Worm (Caenorhabditis elegans) whole organism, early embryonic: ENCODE results near the gene Y42H9AR.2.
A peak's percentile ranks its signal among the peaks of the same experiment; 100 is the strongest.
"Not testable (repeated sequence)": the region's sequence is repeated elsewhere in the genome, so short reads cannot be mapped to it uniquely, and the experiment has no call there.

Experiments used
- B0310.2 ChIP-seq: sonication (generic microtip); optimal IDR thresholded peaks from 2 replicates; lab custom pipeline; 2016; ENCODE audit warnings: mild to moderate bottlenecking, missing genetic modification characterization, missing compliant biosample characterization
- F13C5.2 ChIP-seq: sonication (generic microtip); optimal IDR thresholded peaks from 2 replicates; lab custom pipeline; 2017; ENCODE audit warnings: mild to moderate bottlenecking, missing genetic modification characterization, inconsistent platforms, missing compliant biosample characterization
- aly-1 ChIP-seq: sonication (generic microtip); optimal IDR thresholded peaks from 2 replicates; lab custom pipeline; 2016; ENCODE audit warnings: missing genetic modification characterization, missing compliant biosample characterization
- ama-1 ChIP-seq: fragments of 150-350 bp; optimal IDR thresholded peaks from 2 replicates; lab custom pipeline; 2014
- ceh-13 ChIP-seq: fragments of 200-800 bp; sonication (Bioruptor generic); optimal IDR thresholded peaks from 2 replicates; lab custom pipeline; 2018; ENCODE audit warnings: mild to moderate bottlenecking, missing genetic modification characterization, missing compliant biosample characterization
- ceh-36 ChIP-seq: sonication (generic microtip); optimal IDR thresholded peaks from 2 replicates; lab custom pipeline; 2016; ENCODE audit warnings: missing genetic modification characterization, inconsistent platforms, missing compliant biosample characterization
- ets-7 ChIP-seq: sonication (generic microtip); optimal IDR thresholded peaks from 2 replicates; lab custom pipeline; 2016; ENCODE audit warnings: missing genotype, missing genetic modification characterization, missing compliant biosample characterization
- flt-1 ChIP-seq: fragments of 200-800 bp; sonication (Bioruptor generic); IDR thresholded peaks from 2 replicates; pipeline ENCODE4 v1.3.6; 2022; ENCODE audit warnings: missing genetic modification characterization, missing compliant biosample characterization
- hmbx-1 ChIP-seq: sonication (generic microtip); optimal IDR thresholded peaks from 2 replicates; lab custom pipeline; 2016; ENCODE audit warnings: mild to moderate bottlenecking, missing genetic modification characterization, missing compliant biosample characterization
- hmg-4 ChIP-seq: fragments of 200-800 bp; sonication (Bioruptor generic); optimal IDR thresholded peaks from 2 replicates; lab custom pipeline; 2018; ENCODE audit warnings: mild to moderate bottlenecking, missing genetic modification characterization, missing compliant biosample characterization
- hnd-1 ChIP-seq: sonication (generic microtip); optimal IDR thresholded peaks from 2 replicates; lab custom pipeline; 2016; ENCODE audit warnings: missing genetic modification characterization, missing compliant biosample characterization
- pes-1 ChIP-seq: fragments of 200-800 bp; sonication (Bioruptor generic); IDR thresholded peaks from 2 replicates; pipeline ENCODE4 v1.3.6; 2022; ENCODE audit warnings: missing genetic modification reagents, missing genetic modification characterization, missing compliant biosample characterization
- scrt-1 ChIP-seq: fragments of 200-800 bp; sonication (Bioruptor generic); IDR thresholded peaks from 2 replicates; pipeline ENCODE4 v1.3.6; 2022; ENCODE audit warnings: missing genetic modification characterization, missing compliant biosample characterization
- sea-1 ChIP-seq: fragments of 200-800 bp; sonication (Bioruptor generic); conservative IDR thresholded peaks from 2 replicates; pipeline ENCODE4 v1.3.6; 2022; ENCODE audit warnings: missing genetic modification characterization, missing compliant biosample characterization
- tbx-11 ChIP-seq: fragments of 200-800 bp; sonication (Bioruptor generic); IDR thresholded peaks from 2 replicates; pipeline ENCODE4 v1.3.6; 2022; ENCODE audit warnings: missing genetic modification characterization, missing compliant biosample characterization
- tbx-37 ChIP-seq: fragments of 200-800 bp; sonication (Bioruptor generic); conservative IDR thresholded peaks from 2 replicates; pipeline ENCODE4 v1.3.6; 2022; ENCODE audit warnings: missing genetic modification reagents, missing genetic modification characterization, missing compliant biosample characterization
- tra-4 ChIP-seq: sonication (generic microtip); optimal IDR thresholded peaks from 2 replicates; lab custom pipeline; 2017; ENCODE audit warnings: missing genetic modification characterization, missing compliant biosample characterization

Gene Y42H9AR.2

DNA sequence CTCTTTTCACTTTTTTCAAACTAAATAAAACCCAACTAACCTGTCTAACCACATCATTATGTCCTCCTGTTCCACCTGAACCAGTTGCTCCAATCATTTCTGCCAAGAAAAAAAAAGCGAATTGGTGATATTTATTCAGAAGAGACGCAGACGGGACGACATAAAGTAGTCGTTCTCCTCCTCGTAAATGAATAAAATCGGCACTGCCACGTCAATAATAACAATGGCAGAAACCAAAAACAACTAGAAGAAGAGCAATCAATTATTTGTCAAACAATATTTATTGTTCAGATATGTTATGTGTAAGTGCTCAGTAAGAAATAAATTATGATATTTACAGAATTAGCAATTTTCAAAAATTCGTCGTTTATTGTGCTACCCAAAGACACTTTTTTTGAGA, 7.8 kb downstream of the Y42H9AR.2 start, which contains the start of gene rabs-5:
Gene rabs-5 (minus strand): TSS at position 101 of the 400 bp plus-strand sequence.
- TF ChIP-seq ceh-13 (GFP tag; lab: Kevin White, UChicago) = no peak
- no peak for TF ChIP-seq tra-4
- no peak for TF ChIP-seq B0310.2 (tag; lab: Kevin White, UChicago)
- no peak for TF ChIP-seq sea-1

ce11 chrIV:8112187-8112586, 12.5 kb downstream of the Y42H9AR.2 start, which contains the start of gene Y42H9AR.4:
TSS of gene Y42H9AR.4 (minus strand) at chrIV:8112218.
- TF ChIP-seq ets-7 (tag; lab: Kevin White, UChicago) (no peak), F13C5.2 (tag; lab: Kevin White, UChicago) (peak; percentile 27)

ce11 chrIV:8112646-8113045, 12.9 kb downstream of the Y42H9AR.2 start:
- TF ChIP-seq tbx-11 (GFP tag; lab: Robert Waterston, UW) (no peak), ceh-13 (GFP tag; lab: Kevin White, UChicago) (no peak), tra-4 (no peak), hmg-4 (GFP tag; lab: Kevin White, UChicago) (no peak), aly-1 (tag; lab: Kevin White, UChicago) (no peak), hmbx-1 (tag; lab: Kevin White, UChicago) (no peak), flt-1 (GFP tag; lab: Robert Waterston, UW) (no peak), scrt-1 (GFP tag; lab: Robert Waterston, UW) (no peak), hnd-1 (tag; lab: Kevin White, UChicago) (no peak), F13C5.2 (tag; lab: Kevin White, UChicago) (no peak), ets-7 (tag; lab: Kevin White, UChicago) (no peak), ceh-36 (no peak), sea-1 (no peak), tbx-37 (GFP tag; lab: Robert Waterston, UW) (no peak), pes-1 (GFP tag; lab: Robert Waterston, UW) (no peak), ama-1 (lab: Kevin White, UChicago) (no peak), B0310.2 (tag; lab: Kevin White, UChicago) (no peak)

- TF ChIP-seq flt-1 (GFP tag; lab: Robert Waterston, UW) = no peak
- TF ChIP-seq pes-1 (GFP tag; lab: Robert Waterston, UW) = no peak
- no peak for TF ChIP-seq tbx-37 (GFP tag; lab: Robert Waterston, UW)
- TF ChIP-seq F13C5.2 (tag; lab: Kevin White, UChicago) = peak; percentile 3
- TF ChIP-seq ceh-13 (GFP tag; lab: Kevin White, UChicago) = no peak
- no peak for TF ChIP-seq scrt-1 (GFP tag; lab: Robert Waterston, UW)
Measured at ce11 chrIV:8113161-8113560, 13.5 kb downstream of the Y42H9AR.2 start, which contains the start of gene Y42H9AR.1. TSS of gene Y42H9AR.1 (plus strand) at chrIV:8113393.

- no peak for TF ChIP-seq hmg-4 (GFP tag; lab: Kevin White, UChicago)
- no peak for TF ChIP-seq hmbx-1 (tag; lab: Kevin White, UChicago)
- no peak for TF ChIP-seq scrt-1 (GFP tag; lab: Robert Waterston, UW)
- TF ChIP-seq tbx-11 (GFP tag; lab: Robert Waterston, UW) = no peak
- TF ChIP-seq hnd-1 (tag; lab: Kevin White, UChicago) = no peak
Measured at ce11 chrIV:8114535-8114934, 14.8 kb downstream of the Y42H9AR.2 start.

DNA sequence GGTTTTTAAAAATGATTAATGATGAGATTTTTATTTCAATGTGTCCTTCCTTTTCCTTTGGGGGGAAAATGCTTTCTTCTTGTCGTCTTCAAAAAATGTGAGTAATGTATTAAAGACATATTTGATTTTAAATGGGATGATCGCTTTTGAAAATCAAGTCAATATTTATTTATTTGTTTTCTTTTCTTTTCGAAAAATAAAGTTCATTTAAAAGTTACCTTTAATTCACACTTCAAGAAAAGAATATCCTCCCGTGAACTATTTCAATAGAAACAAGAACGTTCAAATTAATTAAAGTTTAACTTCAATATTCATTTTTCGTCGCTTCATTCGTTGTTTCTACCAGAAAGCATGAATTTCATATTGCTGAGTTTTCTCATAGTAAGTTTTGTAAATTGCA, 15.8 kb downstream of the Y42H9AR.2 start, which contains the start of gene irld-8:
Gene irld-8 (plus strand): TSS at position 301 of the 400 bp plus-strand sequence.
- TF ChIP-seq B0310.2 (tag; lab: Kevin White, UChicago) (no peak), aly-1 (tag; lab: Kevin White, UChicago) (no peak), ama-1 (lab: Kevin White, UChicago) (no peak), tra-4 (no peak), tbx-11 (GFP tag; lab: Robert Waterston, UW) (no peak), sea-1 (no peak)

DNA sequence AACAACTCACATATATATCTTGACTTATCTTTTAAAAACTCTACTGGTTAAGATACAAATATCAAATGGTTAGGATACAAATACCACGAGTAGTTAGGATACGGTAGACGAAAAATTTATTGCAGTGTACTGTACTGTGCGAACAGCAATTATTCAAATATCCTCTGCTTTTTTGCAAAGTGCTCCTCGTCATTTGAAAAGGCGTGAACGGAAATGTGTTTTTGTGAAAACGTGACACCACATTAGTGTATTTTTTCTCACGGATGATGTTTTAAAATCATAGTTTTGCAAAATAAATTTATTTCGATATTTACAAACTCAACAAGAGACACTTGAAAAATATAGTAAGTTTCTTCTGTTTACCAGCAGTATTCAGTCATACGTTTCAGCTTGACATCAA, 19.1 kb downstream of the Y42H9AR.2 start, which contains the start of gene F42G8.8:
Gene F42G8.8 (plus strand): TSS at position 301 of the 400 bp plus-strand sequence.
- no peak for TF ChIP-seq scrt-1 (GFP tag; lab: Robert Waterston, UW)
- TF ChIP-seq hnd-1 (tag; lab: Kevin White, UChicago) = no peak
- no peak for TF ChIP-seq hmg-4 (GFP tag; lab: Kevin White, UChicago)
- no peak for TF ChIP-seq B0310.2 (tag; lab: Kevin White, UChicago)
- TF ChIP-seq ceh-36 = no peak
- no peak for TF ChIP-seq pes-1 (GFP tag; lab: Robert Waterston, UW)
- TF ChIP-seq hmbx-1 (tag; lab: Kevin White, UChicago) = no peak
- no peak for TF ChIP-seq ets-7 (tag; lab: Kevin White, UChicago)
- TF ChIP-seq ama-1 (lab: Kevin White, UChicago) = no peak
- no peak for TF ChIP-seq sea-1
- no peak for TF ChIP-seq flt-1 (GFP tag; lab: Robert Waterston, UW)
- TF ChIP-seq tbx-37 (GFP tag; lab: Robert Waterston, UW) = no peak
- no peak for TF ChIP-seq F13C5.2 (tag; lab: Kevin White, UChicago)
- TF ChIP-seq tbx-11 (GFP tag; lab: Robert Waterston, UW) = no peak
- TF ChIP-seq tra-4 = no peak
- no peak for TF ChIP-seq ceh-13 (GFP tag; lab: Kevin White, UChicago)
- no peak for TF ChIP-seq aly-1 (tag; lab: Kevin White, UChicago)

- TF ChIP-seq ceh-36; tbx-37 (GFP tag; lab: Robert Waterston, UW); hmbx-1 (tag; lab: Kevin White, UChicago): not testable (repeated sequence)
Measured at ce11 chrIV:8122349-8122748, 22.6 kb downstream of the Y42H9AR.2 start, which contains the start of gene erp-44.3. TSS of gene erp-44.3 (plus strand) at chrIV:8122649.
